Fruit fly (Drosophila melanogaster) whole organism, embryonic: Measurements from ENCODE around the gene Trm7-32.

Experiments used
- Ada2b ChIP-seq: fragments of 200-800 bp; sonication (Bioruptor generic); IDR thresholded peaks from 2 replicates; pipeline ENCODE4 v1.3.6; 2022; ENCODE audit warnings: missing biosample characterization, missing genetic modification characterization
- Antp ChIP-seq: fragments of 200-800 bp; sonication (Bioruptor generic); optimal IDR thresholded peaks from 3 replicates; lab custom pipeline; 2016; ENCODE audit warnings: missing biosample characterization, missing genetic modification characterization
- Asciz ChIP-seq: fragments of 200-800 bp; sonication (Bioruptor generic); optimal IDR thresholded peaks from 2 replicates; lab custom pipeline; 2017; ENCODE audit warnings: missing biosample characterization, mild to moderate bottlenecking, missing genetic modification characterization, missing genetic modification reagents
- Blimp-1 ChIP-seq: fragments of 200-800 bp; sonication (Bioruptor generic); optimal IDR thresholded peaks from 3 replicates; lab custom pipeline; 2018; ENCODE audit warnings: missing biosample characterization, missing genetic modification characterization, mild to moderate bottlenecking, moderate library complexity, missing genetic modification reagents
- CG12104 ChIP-seq: fragments of 200-800 bp; sonication (Bioruptor generic); optimal IDR thresholded peaks from 3 replicates; lab custom pipeline; 2016; ENCODE audit warnings: missing biosample characterization, missing genetic modification characterization
- CG12659 ChIP-seq: fragments of 200-800 bp; sonication (Bioruptor generic); optimal IDR thresholded peaks from 3 replicates; lab custom pipeline; 2017; ENCODE audit warnings: mild to moderate bottlenecking, missing biosample characterization, missing genetic modification reagents, missing genetic modification characterization
- CG13624 ChIP-seq: fragments of 200-800 bp; sonication (Bioruptor generic); optimal IDR thresholded peaks from 2 replicates; lab custom pipeline; 2016; ENCODE audit warnings: missing biosample characterization, missing genetic modification characterization
- CG14667 ChIP-seq: fragments of 200-800 bp; sonication (Bioruptor generic); IDR thresholded peaks from 2 replicates; pipeline ENCODE4 v1.3.6; 2022; ENCODE audit warnings: missing biosample characterization, missing genetic modification characterization
- CG14710 ChIP-seq: fragments of 200-800 bp; sonication (Bioruptor generic); optimal IDR thresholded peaks from 3 replicates; lab custom pipeline; 2019; ENCODE audit warnings: missing biosample characterization, mild to moderate bottlenecking, missing genetic modification characterization, moderate library complexity
- CG1603 ChIP-seq: fragments of 200-800 bp; sonication (Bioruptor generic); optimal IDR thresholded peaks from 2 replicates; lab custom pipeline; 2019; ENCODE audit warnings: missing biosample characterization, mild to moderate bottlenecking, missing genetic modification characterization, moderate library complexity
- CG30403 ChIP-seq: fragments of 200-800 bp; sonication (Bioruptor generic); optimal IDR thresholded peaks from 3 replicates; lab custom pipeline; 2016; ENCODE audit warnings: missing biosample characterization, missing genetic modification characterization
- CG3407 ChIP-seq: fragments of 200-800 bp; sonication (Bioruptor generic); optimal IDR thresholded peaks from 2 replicates; lab custom pipeline; 2018; ENCODE audit warnings: missing biosample characterization, mild to moderate bottlenecking, missing genetic modification characterization
- CG3847 ChIP-seq: fragments of 200-800 bp; sonication (Bioruptor generic); IDR thresholded peaks from 2 replicates; pipeline ENCODE4 v1.3.6; 2022; ENCODE audit warnings: missing biosample characterization, missing genetic modification characterization
- CG9609 ChIP-seq: fragments of 200-800 bp; sonication (Bioruptor generic); optimal IDR thresholded peaks from 3 replicates; lab custom pipeline; 2016; ENCODE audit warnings: missing biosample characterization, missing genetic modification characterization
- CG9797 ChIP-seq: fragments of 200-800 bp; sonication (Bioruptor generic); optimal IDR thresholded peaks from 3 replicates; lab custom pipeline; 2018; ENCODE audit warnings: missing biosample characterization, mild to moderate bottlenecking, missing genetic modification characterization
- CG9876 ChIP-seq: fragments of 200-800 bp; sonication (Bioruptor generic); optimal IDR thresholded peaks from 2 replicates; lab custom pipeline; 2016; ENCODE audit warnings: missing biosample characterization, missing genetic modification characterization
- Chrac-16 ChIP-seq: fragments of 200-800 bp; sonication (Bioruptor generic); optimal IDR thresholded peaks from 3 replicates; lab custom pipeline; 2016; ENCODE audit warnings: missing biosample characterization, missing genetic modification characterization
- Dip3 ChIP-seq: fragments of 200-800 bp; sonication (Bioruptor generic); optimal IDR thresholded peaks from 3 replicates; lab custom pipeline; 2016; ENCODE audit warnings: missing biosample characterization, missing genetic modification characterization
- Dll ChIP-seq: fragments of 200-800 bp; sonication (Bioruptor generic); IDR thresholded peaks from 4 replicates; pipeline ENCODE4 v1.3.6; 2022; ENCODE audit warnings: missing biosample characterization, missing genetic modification characterization; ENCODE audit not compliant: partially characterized antibody
- Dp ChIP-seq: fragments of 200-800 bp; sonication (Bioruptor generic); optimal IDR thresholded peaks from 2 replicates; lab custom pipeline; 2018; ENCODE audit warnings: missing biosample characterization, mild to moderate bottlenecking, missing genetic modification characterization, moderate library complexity
- E2f1 ChIP-seq: fragments of 200-800 bp; sonication (Bioruptor generic); IDR thresholded peaks from 2 replicates; pipeline ENCODE4 v1.3.6; 2022; ENCODE audit warnings: missing biosample characterization, missing genetic modification characterization
- E2f2 ChIP-seq: fragments of 200-800 bp; sonication (Bioruptor generic); IDR thresholded peaks from 2 replicates; pipeline ENCODE4 v1.3.6; 2022; ENCODE audit warnings: missing biosample characterization, missing genetic modification characterization
- HLH4C ChIP-seq: fragments of 200-800 bp; sonication (Bioruptor generic); IDR thresholded peaks from 3 replicates; pipeline ENCODE4 v1.3.6; 2022; ENCODE audit warnings: missing biosample characterization, missing genetic modification characterization; ENCODE audit not compliant: partially characterized antibody
- HLHmδ ChIP-seq: fragments of 200-800 bp; sonication (Bioruptor generic); optimal IDR thresholded peaks from 2 replicates; lab custom pipeline; 2018; ENCODE audit warnings: missing biosample characterization, mild to moderate bottlenecking, missing genetic modification characterization, moderate library complexity
- Hey ChIP-seq: fragments of 200-800 bp; sonication (Bioruptor generic); optimal IDR thresholded peaks from 3 replicates; lab custom pipeline; 2018; ENCODE audit warnings: missing biosample characterization, mild to moderate bottlenecking, missing genetic modification characterization
- Hr3 ChIP-seq: fragments of 200-800 bp; sonication (Bioruptor generic); optimal IDR thresholded peaks from 3 replicates; lab custom pipeline; 2016; ENCODE audit warnings: missing biosample characterization, missing genetic modification characterization
- Lim3 ChIP-seq: fragments of 200-800 bp; sonication (Bioruptor generic); IDR thresholded peaks from 2 replicates; pipeline ENCODE4 v1.3.6; 2022; ENCODE audit warnings: missing biosample characterization, missing genetic modification characterization
- Mad ChIP-seq: fragments of 200-800 bp; sonication (Bioruptor generic); optimal IDR thresholded peaks from 2 replicates; lab custom pipeline; 2016; ENCODE audit warnings: missing biosample characterization, missing genetic modification characterization
- Oaz ChIP-seq: fragments of 200-800 bp; sonication (Bioruptor generic); IDR thresholded peaks from 2 replicates; pipeline ENCODE4 v1.3.6; 2022; ENCODE audit warnings: missing biosample characterization, missing genetic modification characterization
- Poxn ChIP-seq: fragments of 200-800 bp; sonication (Bioruptor generic); IDR thresholded peaks from 2 replicates; pipeline ENCODE4 v1.3.6; 2022; ENCODE audit warnings: missing biosample characterization, missing genetic modification characterization
- Sry-β ChIP-seq: fragments of 200-800 bp; sonication (Bioruptor generic); optimal IDR thresholded peaks from 2 replicates; lab custom pipeline; 2018; ENCODE audit warnings: missing biosample characterization, mild to moderate bottlenecking, missing genetic modification characterization, moderate library complexity
- TFAM ChIP-seq: fragments of 200-800 bp; sonication (Bioruptor generic); optimal IDR thresholded peaks from 2 replicates; lab custom pipeline; 2017; ENCODE audit warnings: missing biosample characterization, missing genetic modification characterization, inconsistent platforms
- ato ChIP-seq: fragments of 200-800 bp; sonication (Bioruptor generic); IDR thresholded peaks from 2 replicates; pipeline ENCODE4 v1.3.6; 2022; ENCODE audit warnings: missing biosample characterization, missing genetic modification characterization; ENCODE audit not compliant: partially characterized antibody
- gro ChIP-seq: fragments of 200-800 bp; sonication (Bioruptor generic); optimal IDR thresholded peaks from 2 replicates; lab custom pipeline; 2016; ENCODE audit warnings: missing biosample characterization, missing genetic modification characterization
- ind ChIP-seq: fragments of 200-800 bp; sonication (Bioruptor generic); optimal IDR thresholded peaks from 3 replicates; lab custom pipeline; 2016; ENCODE audit warnings: missing biosample characterization, missing genetic modification characterization
- inv ChIP-seq: fragments of 200-800 bp; sonication (Bioruptor generic); IDR thresholded peaks from 2 replicates; pipeline ENCODE4 v1.3.6; 2022; ENCODE audit warnings: missing biosample characterization, missing genetic modification characterization; ENCODE audit not compliant: partially characterized antibody
- jumu ChIP-seq: fragments of 200-800 bp; sonication (Bioruptor generic); optimal IDR thresholded peaks from 3 replicates; lab custom pipeline; 2016; ENCODE audit warnings: missing biosample characterization, missing genetic modification characterization
- knrl ChIP-seq: fragments of 200-800 bp; sonication (Bioruptor generic); IDR thresholded peaks from 3 replicates; pipeline ENCODE4 v1.3.6; 2022; ENCODE audit warnings: missing biosample characterization, missing genetic modification characterization; ENCODE audit not compliant: partially characterized antibody
- mam ChIP-seq: fragments of 200-800 bp; sonication (Bioruptor generic); optimal IDR thresholded peaks from 3 replicates; lab custom pipeline; 2016; ENCODE audit warnings: missing biosample characterization, missing genetic modification characterization
- mld ChIP-seq: fragments of 200-800 bp; sonication (Bioruptor generic); IDR thresholded peaks from 3 replicates; pipeline ENCODE4 v1.3.6; 2022; ENCODE audit warnings: missing biosample characterization, missing genetic modification characterization; ENCODE audit not compliant: partially characterized antibody
- pho ChIP-seq: fragments of 200-800 bp; sonication (Bioruptor generic); optimal IDR thresholded peaks from 2 replicates; lab custom pipeline; 2016; ENCODE audit warnings: missing biosample characterization, missing genetic modification characterization
- pita ChIP-seq: fragments of 200-800 bp; sonication (Bioruptor generic); optimal IDR thresholded peaks from 2 replicates; lab custom pipeline; 2017; ENCODE audit warnings: missing biosample characterization, mild to moderate bottlenecking, missing genetic modification characterization
- ranshi ChIP-seq: fragments of 200-800 bp; sonication (Bioruptor generic); IDR thresholded peaks from 2 replicates; pipeline ENCODE4 v1.3.6; 2022; ENCODE audit warnings: missing biosample characterization, missing genetic modification characterization
- sd ChIP-seq: fragments of 200-800 bp; sonication (Bioruptor generic); optimal IDR thresholded peaks from 3 replicates; lab custom pipeline; 2018; ENCODE audit warnings: missing biosample characterization, mild to moderate bottlenecking, missing genetic modification characterization, moderate library complexity
- seq ChIP-seq: fragments of 200-800 bp; sonication (Bioruptor generic); IDR thresholded peaks from 2 replicates; pipeline ENCODE4 v1.3.6; 2022; ENCODE audit warnings: missing biosample characterization, missing genetic modification characterization
- stwl ChIP-seq: fragments of 200-800 bp; sonication (Bioruptor generic); optimal IDR thresholded peaks from 3 replicates; lab custom pipeline; 2018; ENCODE audit warnings: missing biosample characterization, mild to moderate bottlenecking, missing genetic modification characterization, moderate library complexity
- tin ChIP-seq: fragments of 200-800 bp; sonication (Bioruptor generic); optimal IDR thresholded peaks from 3 replicates; lab custom pipeline; 2016; ENCODE audit warnings: missing biosample characterization, missing genetic modification characterization
- twi ChIP-seq: fragments of 200-800 bp; optimal IDR thresholded peaks from 2 replicates; lab custom pipeline; 2019; ENCODE audit warnings: missing biosample characterization, mild to moderate bottlenecking, missing genetic modification characterization, moderate library complexity
- unc-4 ChIP-seq: fragments of 200-800 bp; sonication (Bioruptor generic); IDR thresholded peaks from 2 replicates; pipeline ENCODE4 v1.3.6; 2022; ENCODE audit warnings: missing biosample characterization, missing genetic modification characterization; ENCODE audit not compliant: partially characterized antibody

Trm7-32 gene

DNA sequence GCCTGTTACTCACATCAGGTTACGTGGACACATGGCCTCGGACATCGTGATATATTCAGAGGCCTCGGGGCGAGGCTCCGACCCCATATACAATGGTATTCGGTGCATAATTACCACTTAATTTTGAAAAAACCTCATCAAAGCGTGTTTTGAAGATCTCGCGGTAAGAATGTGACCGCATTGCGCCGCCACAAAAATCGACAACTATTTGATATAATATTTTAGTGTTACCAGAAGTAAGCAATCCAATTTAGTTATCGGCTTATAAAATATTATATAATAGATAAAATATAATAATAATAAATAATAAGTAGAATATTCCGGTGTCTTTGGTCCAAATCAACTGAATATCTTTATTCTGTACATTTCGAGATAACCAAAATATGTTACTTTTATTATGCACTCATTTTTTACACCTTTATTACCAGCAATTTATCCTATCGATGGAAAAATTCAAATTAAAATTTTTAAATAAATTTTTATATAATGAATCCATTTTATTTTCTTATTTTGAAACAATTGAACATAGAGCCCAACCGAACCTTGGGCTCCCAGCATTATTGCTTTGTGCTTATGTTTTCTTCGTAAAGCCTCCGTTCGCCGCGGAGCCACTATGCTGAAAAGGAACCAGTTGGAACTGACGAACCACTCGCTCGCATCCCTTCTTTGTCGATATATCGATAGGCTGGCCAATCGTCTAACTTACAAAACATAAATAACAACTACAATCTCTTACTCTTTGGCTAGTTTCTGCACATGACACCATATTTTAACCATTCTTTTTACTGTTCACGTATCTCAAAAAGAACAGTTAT lies at the start of gene Trm7-32, which contains the start of gene CG18213 (continued):
- TF ChIP-seq CG9609 (no peak), pita (no peak), unc-4 (GFP tag; lab: Robert Waterston, UW) (peak; percentile 81), twi (no peak), E2f1 (no peak), HLHmδ (no peak), mam (GFP tag; lab: Kevin White, UChicago) (peak; percentile 40), Antp (GFP tag; lab: Kevin White, UChicago) (no peak), ranshi (GFP tag; lab: Robert Waterston, UW) (0 out of 2 replicates have a peak, but pooled peaks have one; percentile 10), gro (GFP tag; lab: Kevin White, UChicago) (peak; percentile 27), CG9876 (GFP tag; lab: Kevin White, UChicago) (peak; percentile 15), CG9797 (GFP tag; lab: Kevin White, UChicago) (peak; percentile 47), Oaz (GFP tag; lab: Robert Waterston, UW) (no peak), CG3407 (no peak), Dp (GFP tag; lab: Kevin White, UChicago) (peak; percentile 71), ind (GFP tag; lab: Kevin White, UChicago) (peak; percentile 3), jumu (GFP tag; lab: Kevin White, UChicago) (no peak), Ada2b (GFP tag; lab: Robert Waterston, UW) (no peak), Asciz (GFP tag; lab: Kevin White, UChicago) (no peak), ato (peak; percentile 70), Sry-β (GFP tag; lab: Kevin White, UChicago) (peak; percentile 58), Blimp-1 (GFP tag; lab: Kevin White, UChicago) (no peak), Chrac-16 (GFP tag; lab: Kevin White, UChicago) (no peak), Poxn (no peak), CG12104 (peak; percentile 9), CG13624 (GFP tag; lab: Kevin White, UChicago) (peak; percentile 18), HLH4C (GFP tag; lab: Robert Waterston, UW) (peak; percentile 80), Hey (tag; lab: Kevin White, UChicago) (no peak), CG14710 (tag; lab: Kevin White, UChicago) (peak; percentile 48), CG30403 (GFP tag; lab: Kevin White, UChicago) (peak; percentile 4), pho (GFP tag; lab: Kevin White, UChicago) (no peak), Lim3 (GFP tag; lab: Robert Waterston, UW) (no peak), Mad (no peak), Hr3 (GFP tag; lab: Kevin White, UChicago) (no peak), CG3847 (GFP tag; lab: Robert Waterston, UW) (no peak), stwl (peak; percentile 17), mld (GFP tag; lab: Robert Waterston, UW) (peak; percentile 80), seq (GFP tag; lab: Robert Waterston, UW) (no peak), CG1603 (peak; percentile 45), E2f2 (GFP tag; lab: Robert Waterston, UW) (peak; percentile 80), CG12659 (peak; percentile 55), sd (tag; lab: Kevin White, UChicago) (no peak), TFAM (no peak), knrl (GFP tag; lab: Robert Waterston, UW) (peak; percentile 84), Dll (peak; percentile 83), inv (GFP tag; lab: Robert Waterston, UW) (peak; percentile 79), tin (GFP tag; lab: Kevin White, UChicago) (peak; percentile 18), Dip3 (GFP tag; lab: Kevin White, UChicago) (no peak), CG14667 (no peak)
